Fruit fly (Drosophila melanogaster) whole organism, prepupa: Measurements from ENCODE around the gene Or88a.

Experiments
- Blimp-1 ChIP-seq: fragments of 200-800 bp; sonication (Bioruptor generic); optimal IDR thresholded peaks from 3 replicates; lab custom pipeline; 2017; ENCODE audit warnings: missing biosample characterization, missing genetic modification characterization, mild to moderate bottlenecking, moderate library complexity, missing genetic modification reagents
- CG10631 ChIP-seq: fragments of 200-800 bp; sonication (Bioruptor generic); optimal IDR thresholded peaks from 2 replicates; lab custom pipeline; 2016; ENCODE audit warnings: missing biosample characterization, missing genetic modification characterization
- CG10669 ChIP-seq: fragments of 200-800 bp; sonication (Bioruptor generic); optimal IDR thresholded peaks from 3 replicates; lab custom pipeline; 2018; ENCODE audit warnings: missing biosample characterization, mild to moderate bottlenecking, missing genetic modification characterization, moderate library complexity
- CG11762 ChIP-seq: fragments of 200-800 bp; sonication (Bioruptor generic); optimal IDR thresholded peaks from 3 replicates; lab custom pipeline; 2016; ENCODE audit warnings: missing biosample characterization, missing genetic modification characterization; ENCODE audit not compliant: insufficient read depth
- CG11902 ChIP-seq: fragments of 200-800 bp; sonication (Bioruptor generic); optimal IDR thresholded peaks from 3 replicates; lab custom pipeline; 2016; ENCODE audit warnings: missing biosample characterization, missing genetic modification characterization
- CG15336 ChIP-seq: fragments of 200-800 bp; sonication (Bioruptor generic); IDR thresholded peaks from 2 replicates; pipeline ENCODE4 v1.3.6; 2022; ENCODE audit warnings: missing biosample characterization, missing genetic modification characterization
- CG1621 ChIP-seq: fragments of 200-800 bp; sonication (Bioruptor generic); optimal IDR thresholded peaks from 3 replicates; lab custom pipeline; 2018; ENCODE audit warnings: missing biosample characterization, mild to moderate bottlenecking, missing genetic modification characterization
- CG31627 ChIP-seq: fragments of 200-800 bp; sonication (Bioruptor generic); optimal IDR thresholded peaks from 3 replicates; lab custom pipeline; 2016; ENCODE audit warnings: missing biosample characterization, missing genetic modification characterization
- CG3919 ChIP-seq: fragments of 200-800 bp; sonication (Bioruptor generic); optimal IDR thresholded peaks from 3 replicates; lab custom pipeline; 2016; ENCODE audit warnings: missing biosample characterization, missing genetic modification characterization
- CG6276 ChIP-seq: fragments of 200-800 bp; sonication (Bioruptor generic); optimal IDR thresholded peaks from 2 replicates; lab custom pipeline; 2017; ENCODE audit warnings: missing biosample characterization, mild to moderate bottlenecking, missing genetic modification characterization
- CG6792 ChIP-seq: fragments of 200-800 bp; sonication (Bioruptor generic); optimal IDR thresholded peaks from 3 replicates; lab custom pipeline; 2016; ENCODE audit warnings: missing biosample characterization, missing genetic modification characterization
- CG6808 ChIP-seq: fragments of 200-800 bp; sonication (Bioruptor generic); optimal IDR thresholded peaks from 3 replicates; lab custom pipeline; 2017; ENCODE audit warnings: missing biosample characterization, missing genetic modification characterization, mild to moderate bottlenecking, moderate library complexity, missing genetic modification reagents
- CG7368 ChIP-seq: fragments of 200-800 bp; sonication (Bioruptor generic); optimal IDR thresholded peaks from 3 replicates; lab custom pipeline; 2016; ENCODE audit warnings: missing biosample characterization, missing genetic modification characterization
- CG8119 ChIP-seq: fragments of 200-800 bp; sonication (Bioruptor generic); IDR thresholded peaks from 3 replicates; pipeline ENCODE4 v1.3.6; 2022; ENCODE audit warnings: missing biosample characterization, missing genetic modification characterization
- CG8319 ChIP-seq: fragments of 200-800 bp; sonication (Bioruptor generic); optimal IDR thresholded peaks from 3 replicates; lab custom pipeline; 2016; ENCODE audit warnings: missing biosample characterization, missing genetic modification characterization
- CG9139 ChIP-seq: fragments of 200-800 bp; sonication (Bioruptor generic); optimal IDR thresholded peaks from 3 replicates; lab custom pipeline; 2017; ENCODE audit warnings: missing biosample characterization, mild to moderate bottlenecking, missing genetic modification characterization
- Eip75B ChIP-seq: fragments of 200-800 bp; sonication (Bioruptor generic); optimal IDR thresholded peaks from 3 replicates; lab custom pipeline; 2016; ENCODE audit warnings: missing biosample characterization, missing genetic modification characterization
- Eip78C ChIP-seq: fragments of 200-800 bp; sonication (Bioruptor generic); peaks from one replicate; lab custom pipeline; 2016; ENCODE audit warnings: missing biosample characterization, missing genetic modification characterization
- Eip93F ChIP-seq: fragments of 200-800 bp; sonication (Bioruptor generic); optimal IDR thresholded peaks from 2 replicates; lab custom pipeline; 2016; ENCODE audit warnings: missing biosample characterization, mild to moderate bottlenecking, missing genetic modification characterization
- Ets21C ChIP-seq: fragments of 200-800 bp; sonication (Bioruptor generic); optimal IDR thresholded peaks from 3 replicates; lab custom pipeline; 2016; ENCODE audit warnings: missing biosample characterization, missing genetic modification characterization
- Ets96B ChIP-seq: fragments of 200-800 bp; optimal IDR thresholded peaks from 2 replicates; lab custom pipeline; 2019; ENCODE audit warnings: missing biosample characterization, mild to moderate bottlenecking, missing genetic modification characterization, moderate library complexity
- Gug ChIP-seq: fragments of 200-800 bp; sonication (Bioruptor generic); IDR thresholded peaks from 2 replicates; pipeline ENCODE4 v1.3.6; 2022; ENCODE audit warnings: missing biosample characterization, missing genetic modification characterization
- Hr38 ChIP-seq: sonication (Bioruptor generic); optimal IDR thresholded peaks from 2 replicates; lab custom pipeline; 2016; ENCODE audit warnings: missing biosample characterization, missing genetic modification characterization
- Hr39 ChIP-seq: fragments of 200-800 bp; sonication (Bioruptor generic); optimal IDR thresholded peaks from 2 replicates; lab custom pipeline; 2016; ENCODE audit warnings: missing biosample characterization, missing genetic modification characterization
- Met ChIP-seq: fragments of 200-800 bp; sonication (Bioruptor generic); optimal IDR thresholded peaks from 3 replicates; lab custom pipeline; 2016; ENCODE audit warnings: missing biosample characterization, missing genetic modification characterization
- OdsH ChIP-seq: fragments of 200-800 bp; sonication (Bioruptor generic); optimal IDR thresholded peaks from 3 replicates; lab custom pipeline; 2016; ENCODE audit warnings: missing biosample characterization, missing genetic modification characterization
- Smox ChIP-seq: fragments of 200-800 bp; sonication (Bioruptor generic); optimal IDR thresholded peaks from 3 replicates; lab custom pipeline; 2016; ENCODE audit warnings: missing biosample characterization, missing genetic modification characterization
- Sox102F ChIP-seq: fragments of 200-800 bp; sonication (Bioruptor generic); optimal IDR thresholded peaks from 2 replicates; lab custom pipeline; 2016; ENCODE audit warnings: missing biosample characterization, mild to moderate bottlenecking, missing genetic modification characterization
- Sox14 ChIP-seq: fragments of 200-800 bp; sonication (Bioruptor generic); optimal IDR thresholded peaks from 3 replicates; lab custom pipeline; 2016; ENCODE audit warnings: missing biosample characterization, missing genetic modification characterization
- achi ChIP-seq: fragments of 200-800 bp; sonication (Bioruptor generic); optimal IDR thresholded peaks from 3 replicates; lab custom pipeline; 2016; ENCODE audit warnings: missing biosample characterization, missing genetic modification characterization
- acj6 ChIP-seq: fragments of 200-800 bp; sonication (Bioruptor generic); optimal IDR thresholded peaks from 3 replicates; lab custom pipeline; 2016; ENCODE audit warnings: missing biosample characterization, missing genetic modification characterization
- cyc ChIP-seq: fragments of 200-800 bp; sonication (Bioruptor generic); optimal IDR thresholded peaks from 3 replicates; lab custom pipeline; 2016; ENCODE audit warnings: missing biosample characterization, missing genetic modification characterization
- dac ChIP-seq: fragments of 200-800 bp; sonication (Bioruptor generic); optimal IDR thresholded peaks from 2 replicates; lab custom pipeline; 2017; ENCODE audit warnings: missing biosample characterization, mild to moderate bottlenecking, missing genetic modification characterization
- eg ChIP-seq: fragments of 200-800 bp; sonication (Bioruptor generic); IDR thresholded peaks from 3 replicates; pipeline ENCODE4 v1.3.6; 2022; ENCODE audit warnings: missing biosample characterization, missing genetic modification characterization
- esn ChIP-seq: fragments of 200-800 bp; sonication (Bioruptor generic); optimal IDR thresholded peaks from 2 replicates; lab custom pipeline; 2016; ENCODE audit warnings: missing biosample characterization, mild to moderate bottlenecking, missing genetic modification characterization, moderate library complexity
- fd85E ChIP-seq: fragments of 200-800 bp; sonication (Bioruptor generic); optimal IDR thresholded peaks from 3 replicates; lab custom pipeline; 2016; ENCODE audit warnings: missing biosample characterization, missing genetic modification characterization
- fkh ChIP-seq: fragments of 200-800 bp; sonication (Bioruptor generic); optimal IDR thresholded peaks from 3 replicates; lab custom pipeline; 2017; ENCODE audit warnings: missing biosample characterization, mild to moderate bottlenecking, missing genetic modification characterization, moderate library complexity
- net ChIP-seq: fragments of 200-800 bp; sonication (Bioruptor generic); optimal IDR thresholded peaks from 3 replicates; lab custom pipeline; 2016; ENCODE audit warnings: missing biosample characterization, missing genetic modification characterization
- pdm3 ChIP-seq: fragments of 200-800 bp; sonication (Bioruptor generic); optimal IDR thresholded peaks from 3 replicates; lab custom pipeline; 2016; ENCODE audit warnings: missing biosample characterization, missing genetic modification characterization
- spab ChIP-seq: fragments of 200-800 bp; sonication (Bioruptor generic); optimal IDR thresholded peaks from 2 replicates; lab custom pipeline; 2017; ENCODE audit warnings: missing biosample characterization, mild to moderate bottlenecking, missing genetic modification characterization, missing genetic modification reagents
- svp ChIP-seq: fragments of 200-800 bp; sonication (Bioruptor generic); peaks from one replicate; lab custom pipeline; 2016; ENCODE audit warnings: missing biosample characterization, missing genetic modification characterization
- topi ChIP-seq: fragments of 200-800 bp; sonication (Bioruptor generic); optimal IDR thresholded peaks from 3 replicates; lab custom pipeline; 2016; ENCODE audit warnings: missing biosample characterization, missing genetic modification characterization
- vri ChIP-seq: fragments of 200-800 bp; sonication (Bioruptor generic); optimal IDR thresholded peaks from 3 replicates; lab custom pipeline; 2016; ENCODE audit warnings: missing biosample characterization, mild to moderate bottlenecking, missing genetic modification characterization

Gene Or88a

dm6 chr3R:14061988-14062868 is 47.0 kb upstream of the Or88a start (continued):
- peak; percentile 87 for TF ChIP-seq CG10669 (GFP tag; lab: Kevin White, UChicago)
- peak; percentile 42 for TF ChIP-seq Sox14 (GFP tag; lab: Kevin White, UChicago)
- TF ChIP-seq Eip75B (GFP tag; lab: Kevin White, UChicago): peak; percentile 49
- peak; percentile 76 for TF ChIP-seq spab (GFP tag; lab: Kevin White, UChicago)
- peak; percentile 34 for TF ChIP-seq Ets21C (GFP tag; lab: Kevin White, UChicago)
- no peak for TF ChIP-seq Hr38 (GFP tag; lab: Kevin White, UChicago)
- TF ChIP-seq CG11762 (GFP tag; lab: Kevin White, UChicago): peak; percentile 55
- TF ChIP-seq CG9139: no peak
- peak; percentile 46 for TF ChIP-seq Sox102F (GFP tag; lab: Kevin White, UChicago)
- TF ChIP-seq CG8119 (GFP tag; lab: Robert Waterston, UW): peak; percentile 29; the same call in 2 of the 3 replicates
- TF ChIP-seq CG11902 (GFP tag; lab: Kevin White, UChicago): peak; percentile 71
- TF ChIP-seq CG7368 (GFP tag; lab: Kevin White, UChicago): peak; percentile 25
- TF ChIP-seq CG6792: peak; percentile 45
- peak; percentile 88 for TF ChIP-seq Ets96B
- peak; percentile 61 for TF ChIP-seq CG31627 (GFP tag; lab: Kevin White, UChicago)
- TF ChIP-seq OdsH: peak; percentile 62
- peak; percentile 93 for TF ChIP-seq Eip78C (GFP tag; lab: Kevin White, UChicago)
- TF ChIP-seq CG6276: no peak
- peak; percentile 76 for TF ChIP-seq achi (GFP tag; lab: Kevin White, UChicago)
- peak; percentile 54 for TF ChIP-seq Met (GFP tag; lab: Kevin White, UChicago)
- no peak for TF ChIP-seq dac (GFP tag; lab: Kevin White, UChicago)
- TF ChIP-seq CG8319 (GFP tag; lab: Kevin White, UChicago): peak; percentile 71
- peak; percentile 52 for TF ChIP-seq Smox (GFP tag; lab: Kevin White, UChicago)
- TF ChIP-seq svp: peak; percentile 85
- no peak for TF ChIP-seq Gug
- TF ChIP-seq CG6808 (GFP tag; lab: Kevin White, UChicago): peak; percentile 81
- no peak for TF ChIP-seq net (GFP tag; lab: Kevin White, UChicago)
- TF ChIP-seq CG1621: peak; percentile 29
- TF ChIP-seq topi (GFP tag; lab: Kevin White, UChicago): peak; percentile 60
- TF ChIP-seq CG3919 (GFP tag; lab: Kevin White, UChicago): peak; percentile 66
- no peak for TF ChIP-seq fkh
- TF ChIP-seq cyc (GFP tag; lab: Kevin White, UChicago): peak; percentile 48

dm6 chr3R:14062869-14063543 is 46.2 kb upstream of the Or88a start:
- TF ChIP-seq Ets96B (no peak), CG15336 (GFP tag; lab: Robert Waterston, UW) (no peak), CG11902 (GFP tag; lab: Kevin White, UChicago) (no peak), acj6 (no peak), vri (no peak), fd85E (no peak), Eip93F (GFP tag; lab: Kevin White, UChicago) (no peak), CG7368 (GFP tag; lab: Kevin White, UChicago) (no peak), CG9139 (no peak), Hr39 (no peak), Met (GFP tag; lab: Kevin White, UChicago) (no peak), CG10631 (GFP tag; lab: Kevin White, UChicago) (no peak), net (GFP tag; lab: Kevin White, UChicago) (no peak), topi (GFP tag; lab: Kevin White, UChicago) (no peak), pdm3 (GFP tag; lab: Kevin White, UChicago) (no peak), eg (no peak), Blimp-1 (GFP tag; lab: Kevin White, UChicago) (no peak), esn (GFP tag; lab: Kevin White, UChicago) (no peak)
